Worm (Caenorhabditis elegans): ENCODE measurements around the gene srw-17.

DNA sequence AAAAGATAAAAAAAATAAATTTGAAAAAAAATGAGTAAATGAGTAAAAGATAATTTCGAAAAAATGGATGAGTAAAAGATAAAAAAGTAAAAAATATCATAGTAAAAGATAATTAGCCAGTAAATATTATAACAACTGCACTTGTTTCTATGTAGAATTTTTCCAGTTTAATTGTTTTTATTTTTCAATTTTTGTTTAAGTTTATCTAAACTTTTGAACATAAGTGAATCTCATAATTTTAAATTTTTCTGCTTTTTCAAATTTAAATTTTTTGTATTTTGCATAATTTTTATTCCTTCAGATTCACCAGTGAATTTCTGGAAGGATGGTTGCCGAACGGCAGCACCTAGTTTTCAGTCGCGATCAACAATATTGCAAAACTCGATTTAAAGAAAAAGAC lies 35.6 kb downstream of the srw-17 start, which contains the start of gene chil-12:
- TF ChIP-seq cog-1 (tag; optimal IDR thresholded peaks at IDR 0.05) (no peak), flt-1 (GFP tag; IDR thresholded peaks at IDR 0.05) (no peak), klf-2 (GFP tag; conservative IDR thresholded peaks at IDR 0.05) (no peak), ztf-23 (GFP tag; IDR thresholded peaks at IDR 0.05) (no peak), tab-1 (GFP tag; IDR thresholded peaks at IDR 0.05) (no peak), ztf-29 (GFP tag; IDR thresholded peaks at IDR 0.05) (no peak), ref-1 (GFP tag; conservative IDR thresholded peaks at IDR 0.05) (no peak), med-1 (GFP tag; optimal IDR thresholded peaks at IDR 0.05; ENCODE audit: insufficient read depth) (no peak), T22C8.4 (GFP tag; IDR thresholded peaks at IDR 0.05) (no peak)

All from whole organism, midembryonic.